Worm (Caenorhabditis elegans) whole organism, L1 larva: ENCODE results near the gene R07A4.4.

Experiments
- C04F5.9 ChIP-seq: sonication (generic microtip); optimal IDR thresholded peaks from 2 replicates; lab custom pipeline; 2016; ENCODE audit warnings: missing genetic modification characterization, missing compliant biosample characterization
- C16A3.4 ChIP-seq: fragments of 150-350 bp; optimal IDR thresholded peaks from 2 replicates; lab custom pipeline; 2014; ENCODE audit warnings: missing biosample characterization, missing genetic modification characterization
- C34B4.2 ChIP-seq: sonication (generic microtip); optimal IDR thresholded peaks from 2 replicates; lab custom pipeline; 2017; ENCODE audit warnings: mild to moderate bottlenecking, missing genetic modification characterization, missing compliant biosample characterization
- F16B12.6 ChIP-seq: fragments of 150-350 bp; optimal IDR thresholded peaks from 2 replicates; lab custom pipeline; 2014; ENCODE audit warnings: missing biosample characterization, missing genetic modification characterization
- Y116A8C.19 ChIP-seq: sonication (generic microtip); optimal IDR thresholded peaks from 2 replicates; lab custom pipeline; 2016; ENCODE audit warnings: missing compliant biosample characterization, missing genetic modification characterization, borderline replicate concordance
- aha-1 ChIP-seq: fragments of 150-350 bp; optimal IDR thresholded peaks from 2 replicates; lab custom pipeline; 2014; ENCODE audit warnings: missing biosample characterization, missing genetic modification characterization
- aly-2 ChIP-seq: fragments of 150-350 bp; optimal IDR thresholded peaks from 2 replicates; lab custom pipeline; 2014; ENCODE audit warnings: missing biosample characterization, missing genetic modification characterization
- ama-1 ChIP-seq: fragments of 150-350 bp; optimal IDR thresholded peaks from 2 replicates; lab custom pipeline; 2014
- ceh-63 ChIP-seq: fragments of 200-800 bp; sonication (Bioruptor generic); optimal IDR thresholded peaks from 2 replicates; lab custom pipeline; 2018; ENCODE audit warnings: mild to moderate bottlenecking, missing genetic modification characterization, missing compliant biosample characterization
- ceh-88 ChIP-seq: fragments of 200-800 bp; sonication (Bioruptor generic); IDR thresholded peaks from 2 replicates; pipeline ENCODE4 v1.3.6; 2022; ENCODE audit warnings: missing genetic modification characterization, missing compliant biosample characterization
- ceh-90 ChIP-seq: sonication (generic microtip); optimal IDR thresholded peaks from 2 replicates; lab custom pipeline; 2016; ENCODE audit warnings: missing genetic modification characterization, missing compliant biosample characterization
- ces-1 ChIP-seq: fragments of 150-350 bp; optimal IDR thresholded peaks from 2 replicates; lab custom pipeline; 2014; ENCODE audit warnings: missing biosample characterization, missing genetic modification reagents, missing genetic modification characterization
- dpl-1 ChIP-seq, 3 experiments: fragments of 150-350 bp in 2 of 3; sonication (generic microtip) in 1 of 3; optimal IDR thresholded peaks; 2 replicates each; lab custom pipeline; 2014 to 2017; ENCODE audit warnings: missing biosample characterization in 3 of 3, missing genetic modification characterization in 3 of 3, missing genetic modification reagents in 3 of 3
- dsc-1 ChIP-seq: sonication (generic microtip); optimal IDR thresholded peaks from 2 replicates; lab custom pipeline; 2016; ENCODE audit warnings: mild to moderate bottlenecking, missing genetic modification characterization, missing compliant biosample characterization
- efl-1 ChIP-seq, 4 experiments: fragments of 150-350 bp; optimal IDR thresholded peaks in 3 of 4; peaks in 1 of 4; 1 replicate in 1 of 4; 2 replicates in 3 of 4; lab custom pipeline; 2014; ENCODE audit warnings: missing biosample characterization in 2 of 4, missing genetic modification characterization in 2 of 4, missing genetic modification reagents in 2 of 4
- efl-3 ChIP-seq: fragments of 200-800 bp; sonication (Bioruptor generic); optimal IDR thresholded peaks from 2 replicates; lab custom pipeline; 2018; ENCODE audit warnings: mild to moderate bottlenecking, missing genetic modification characterization, missing compliant biosample characterization
- egl-13 ChIP-seq: sonication (generic microtip); optimal IDR thresholded peaks from 2 replicates; lab custom pipeline; 2016; ENCODE audit warnings: missing genotype, missing genetic modification reagents, missing genetic modification characterization, missing compliant biosample characterization
- fkh-10 ChIP-seq: sonication (generic microtip); optimal IDR thresholded peaks from 2 replicates; lab custom pipeline; 2017; ENCODE audit warnings: missing biosample characterization, missing genetic modification reagents, missing genetic modification characterization
- fkh-4 ChIP-seq: sonication (generic microtip); optimal IDR thresholded peaks from 2 replicates; lab custom pipeline; 2016; ENCODE audit warnings: missing compliant biosample characterization, missing genetic modification characterization, borderline replicate concordance
- fkh-8 ChIP-seq: sonication (generic microtip); optimal IDR thresholded peaks from 2 replicates; lab custom pipeline; 2016; ENCODE audit warnings: mild to moderate bottlenecking, missing genetic modification characterization, missing compliant biosample characterization
- fos-1 ChIP-seq: fragments of 150-350 bp; optimal IDR thresholded peaks from 2 replicates; lab custom pipeline; 2014; ENCODE audit warnings: missing biosample characterization, missing genetic modification characterization
- grh-1 ChIP-seq: fragments of 200-800 bp; sonication (Bioruptor generic); IDR thresholded peaks from 2 replicates; pipeline ENCODE4 v1.3.6; 2022; ENCODE audit warnings: missing genetic modification reagents, missing genetic modification characterization, missing compliant biosample characterization
- hlh-4 ChIP-seq: sonication (generic microtip); optimal IDR thresholded peaks from 2 replicates; lab custom pipeline; 2016; ENCODE audit warnings: mild to moderate bottlenecking, missing genetic modification characterization, missing compliant biosample characterization
- hpl-2 ChIP-seq: fragments of 150-350 bp; optimal IDR thresholded peaks from 2 replicates; lab custom pipeline; 2014; ENCODE audit warnings: missing biosample characterization, missing genetic modification reagents, missing genetic modification characterization
- irx-1 ChIP-seq: sonication (generic microtip); optimal IDR thresholded peaks from 2 replicates; lab custom pipeline; 2016; ENCODE audit warnings: missing genetic modification characterization, missing compliant biosample characterization
- isw-1 ChIP-seq: fragments of 200-800 bp; sonication (Bioruptor generic); IDR thresholded peaks from 2 replicates; pipeline ENCODE4 v1.3.6; 2022; ENCODE audit warnings: missing genetic modification characterization, missing compliant biosample characterization
- lin-13 ChIP-seq: fragments of 150-350 bp; optimal IDR thresholded peaks from 2 replicates; lab custom pipeline; 2014; ENCODE audit warnings: missing biosample characterization, missing genetic modification reagents, missing genetic modification characterization
- lin-15B ChIP-seq: fragments of 150-350 bp; sonication (generic microtip); optimal IDR thresholded peaks from 3 replicates; lab custom pipeline; 2014; ENCODE audit warnings: missing biosample characterization, missing genetic modification characterization
- lin-35 ChIP-seq, 2 experiments: fragments of 150-350 bp; optimal IDR thresholded peaks; 2 replicates each; lab custom pipeline; 2014; ENCODE audit warnings: missing biosample characterization in 2 of 2, missing genetic modification characterization in 2 of 2, missing genetic modification reagents in 2 of 2
- lsy-2 ChIP-seq, 2 experiments: fragments of 150-350 bp; optimal IDR thresholded peaks; 2 replicates each; lab custom pipeline; 2014; ENCODE audit warnings: missing biosample characterization in 2 of 2, missing genetic modification characterization in 2 of 2
- mef-2 ChIP-seq: fragments of 150-350 bp; optimal IDR thresholded peaks from 2 replicates; lab custom pipeline; 2014; ENCODE audit warnings: missing biosample characterization, missing genetic modification characterization
- mep-1 ChIP-seq: fragments of 150-350 bp; optimal IDR thresholded peaks from 2 replicates; lab custom pipeline; 2014; ENCODE audit warnings: missing biosample characterization, missing genetic modification characterization
- nhr-11 ChIP-seq: fragments of 150-350 bp; optimal IDR thresholded peaks from 2 replicates; lab custom pipeline; 2014; ENCODE audit warnings: missing biosample characterization, missing genetic modification characterization
- nhr-19 ChIP-seq: fragments of 200-800 bp; sonication (Bioruptor generic); conservative IDR thresholded peaks from 2 replicates; pipeline ENCODE4 v1.3.6; 2022; ENCODE audit warnings: missing genetic modification characterization, missing compliant biosample characterization
- nhr-237 ChIP-seq: fragments of 150-350 bp; optimal IDR thresholded peaks from 2 replicates; lab custom pipeline; 2014; ENCODE audit warnings: missing biosample characterization, missing genetic modification characterization
- nhr-28 ChIP-seq: fragments of 150-350 bp; optimal IDR thresholded peaks from 2 replicates; lab custom pipeline; 2014; ENCODE audit warnings: missing biosample characterization, missing genetic modification characterization
- nhr-47 ChIP-seq: sonication (generic microtip); optimal IDR thresholded peaks from 2 replicates; lab custom pipeline; 2016; ENCODE audit warnings: mild to moderate bottlenecking, missing genetic modification characterization, moderate library complexity, missing compliant biosample characterization
- nhr-71 ChIP-seq: sonication (generic microtip); optimal IDR thresholded peaks from 2 replicates; lab custom pipeline; 2016; ENCODE audit warnings: mild to moderate bottlenecking, missing genetic modification characterization, moderate library complexity, missing compliant biosample characterization
- nhr-76 ChIP-seq: sonication (generic microtip); optimal IDR thresholded peaks from 2 replicates; lab custom pipeline; 2017; ENCODE audit warnings: missing biosample characterization, missing genetic modification characterization
- nhr-77 ChIP-seq: fragments of 150-350 bp; optimal IDR thresholded peaks from 2 replicates; lab custom pipeline; 2014; ENCODE audit warnings: missing biosample characterization, missing genetic modification characterization
- nhr-85 ChIP-seq: sonication (generic microtip); peaks from one replicate; lab custom pipeline; 2016; ENCODE audit warnings: missing genetic modification characterization, inconsistent platforms, missing compliant biosample characterization
- pag-3 ChIP-seq: sonication (generic microtip); optimal IDR thresholded peaks from 2 replicates; lab custom pipeline; 2017; ENCODE audit warnings: missing genetic modification characterization, mild to moderate bottlenecking, missing compliant biosample characterization, antibody characterized with exemption, borderline replicate concordance; ENCODE audit not compliant: insufficient read depth
- pax-3 ChIP-seq: fragments of 200-800 bp; sonication (Bioruptor generic); optimal IDR thresholded peaks from 2 replicates; lab custom pipeline; 2018; ENCODE audit warnings: mild to moderate bottlenecking, missing genetic modification characterization, moderate library complexity, missing compliant biosample characterization
- pqm-1 ChIP-seq: sonication (generic microtip); optimal IDR thresholded peaks from 3 replicates; lab custom pipeline; 2017; ENCODE audit warnings: missing biosample characterization, missing genetic modification characterization
- rnt-1 ChIP-seq: sonication (generic microtip); optimal IDR thresholded peaks from 2 replicates; lab custom pipeline; 2016; ENCODE audit warnings: mild to moderate bottlenecking, missing genetic modification characterization, moderate library complexity, missing compliant biosample characterization
- sox-4 ChIP-seq: sonication (generic microtip); optimal IDR thresholded peaks from 2 replicates; lab custom pipeline; 2016; ENCODE audit warnings: missing genetic modification characterization, missing compliant biosample characterization
- sup-37 ChIP-seq: fragments of 200-800 bp; sonication (Bioruptor generic); optimal IDR thresholded peaks from 2 replicates; lab custom pipeline; 2018; ENCODE audit warnings: mild to moderate bottlenecking, missing genetic modification characterization, missing compliant biosample characterization
- swsn-7 ChIP-seq: sonication (generic microtip); optimal IDR thresholded peaks from 2 replicates; lab custom pipeline; 2016; ENCODE audit warnings: missing genetic modification characterization, missing compliant biosample characterization
- unc-30 ChIP-seq: sonication (generic microtip); optimal IDR thresholded peaks from 2 replicates; lab custom pipeline; 2017; ENCODE audit warnings: missing biosample characterization, missing genetic modification characterization
- unc-62 ChIP-seq: fragments of 150-350 bp; optimal IDR thresholded peaks from 2 replicates; lab custom pipeline; 2014; ENCODE audit warnings: missing biosample characterization, missing genetic modification reagents, missing genetic modification characterization
- xbp-1 ChIP-seq: sonication (generic microtip); optimal IDR thresholded peaks from 2 replicates; lab custom pipeline; 2016; ENCODE audit warnings: missing genetic modification characterization, missing compliant biosample characterization
- zag-1 ChIP-seq: fragments of 150-350 bp; optimal IDR thresholded peaks from 2 replicates; lab custom pipeline; 2014; ENCODE audit warnings: missing biosample characterization, missing genetic modification characterization
- zip-4 ChIP-seq: fragments of 200-800 bp; sonication (Bioruptor generic); optimal IDR thresholded peaks from 2 replicates; lab custom pipeline; 2018; ENCODE audit warnings: mild to moderate bottlenecking, missing genetic modification characterization, moderate library complexity, missing compliant biosample characterization
- ztf-11 ChIP-seq, 2 experiments: sonication (generic microtip); optimal IDR thresholded peaks; 2 replicates each; lab custom pipeline; 2016 to 2017; ENCODE audit warnings: missing genetic modification characterization in 2 of 2, missing biosample characterization in 1 of 2, missing compliant biosample characterization in 1 of 2
- ztf-4 ChIP-seq: fragments of 150-350 bp; optimal IDR thresholded peaks from 2 replicates; lab custom pipeline; 2014; ENCODE audit warnings: missing biosample characterization, missing genetic modification characterization

The R07A4.4 gene

DNA sequence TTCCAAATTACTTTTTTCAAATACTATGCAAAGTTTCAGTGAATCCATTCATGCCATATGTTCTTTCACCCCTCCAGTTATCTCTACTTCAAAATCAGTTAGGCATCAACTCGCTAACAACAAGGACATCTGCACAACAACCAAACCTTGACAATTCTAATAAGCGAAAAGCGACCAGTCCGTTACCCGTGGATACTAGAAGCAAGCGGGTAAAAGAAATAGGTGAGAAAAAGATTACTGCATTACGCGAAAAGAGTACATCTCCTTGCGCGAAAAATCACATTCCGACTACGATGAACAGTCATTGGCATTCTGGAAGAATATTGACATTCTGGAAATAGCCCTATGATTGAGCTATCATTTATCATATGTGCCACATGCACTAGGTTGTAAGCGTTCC lies 1.3 kb downstream of the R07A4.4 start (continued):
- no peak for TF ChIP-seq sup-37 (GFP tag; lab: Kevin White, UChicago)
- TF ChIP-seq pqm-1: no peak
- TF ChIP-seq ama-1 (lab: Kevin White, UChicago): no peak
- no peak for TF ChIP-seq ces-1
- TF ChIP-seq aha-1 (tag; lab: Kevin White, UChicago): no peak
- TF ChIP-seq ztf-4 (tag; lab: Kevin White, UChicago): no peak
- peak; percentile 39 for TF ChIP-seq dsc-1 (tag; lab: Kevin White, UChicago)
- TF ChIP-seq lin-13 (GFP tag; lab: Kevin White, UChicago): no peak
- TF ChIP-seq C04F5.9 (tag; lab: Kevin White, UChicago): no peak
- TF ChIP-seq mef-2 (tag; lab: Kevin White, UChicago): no peak
- no peak for TF ChIP-seq egl-13 (tag; lab: Kevin White, UChicago)
- TF ChIP-seq irx-1 (tag; lab: Kevin White, UChicago): no peak
- no peak for TF ChIP-seq swsn-7 (tag; lab: Kevin White, UChicago)
- TF ChIP-seq ztf-11 (tag; optimal IDR thresholded peaks at IDR 0.05; lab: Kevin White, UChicago): no peak
- peak; percentile 55 for TF ChIP-seq nhr-47 (tag; lab: Kevin White, UChicago)
- TF ChIP-seq xbp-1 (tag; lab: Kevin White, UChicago): no peak
- peak; percentile 59 for TF ChIP-seq fkh-8 (tag; lab: Kevin White, UChicago)
- no peak for TF ChIP-seq unc-62 (GFP tag; lab: Kevin White, UChicago)
- no peak for TF ChIP-seq grh-1 (GFP tag; lab: Robert Waterston, UW)
- TF ChIP-seq unc-30 (tag; lab: Kevin White, UChicago): no peak
- TF ChIP-seq sox-4: peak; percentile 41
- TF ChIP-seq pax-3 (tag; lab: Kevin White, UChicago): no peak
- TF ChIP-seq nhr-11 (tag; lab: Kevin White, UChicago): no peak
- no peak for TF ChIP-seq nhr-77 (tag; lab: Kevin White, UChicago)
- no peak for TF ChIP-seq lin-35 (GFP tag; optimal IDR thresholded peaks at IDR 0.05; lab: Kevin White, UChicago)
- TF ChIP-seq pag-3 (tag; lab: Kevin White, UChicago): no peak
- TF ChIP-seq mep-1 (tag; lab: Kevin White, UChicago): no peak
- TF ChIP-seq rnt-1 (tag; lab: Kevin White, UChicago): peak; percentile 2
- TF ChIP-seq ceh-63 (GFP tag; lab: Kevin White, UChicago): no peak
- TF ChIP-seq nhr-237 (tag; lab: Kevin White, UChicago): no peak
- no peak for TF ChIP-seq ceh-90 (tag; lab: Kevin White, UChicago)
- TF ChIP-seq nhr-85 (tag; lab: Kevin White, UChicago): peak; percentile 2
- TF ChIP-seq fkh-4: no peak
- TF ChIP-seq zip-4 (GFP tag; lab: Kevin White, UChicago): no peak
- peak; percentile 6 for TF ChIP-seq nhr-71
- TF ChIP-seq nhr-28 (tag; lab: Kevin White, UChicago): no peak
- peak; percentile 39 for TF ChIP-seq C16A3.4 (tag; lab: Kevin White, UChicago)
- no peak for TF ChIP-seq nhr-76 (tag; lab: Kevin White, UChicago)
- no peak for TF ChIP-seq ceh-88 (GFP tag; lab: Robert Waterston, UW)
- no peak for TF ChIP-seq hlh-4 (tag; lab: Kevin White, UChicago)
- no peak for TF ChIP-seq lin-15B (tag; lab: Kevin White, UChicago)
- TF ChIP-seq efl-3 (GFP tag; lab: Kevin White, UChicago): no peak
- TF ChIP-seq Y116A8C.19: no peak
- peak; percentile 6 for TF ChIP-seq fos-1 (tag; lab: Kevin White, UChicago)
- TF ChIP-seq nhr-19: no peak
- no peak for TF ChIP-seq aly-2 (tag; lab: Kevin White, UChicago)
- no peak for TF ChIP-seq isw-1 (GFP tag; lab: Robert Waterston, UW)
- TF ChIP-seq dpl-1 (GFP tag; optimal IDR thresholded peaks at IDR 0.05; lab: Kevin White, UChicago): no peak
- TF ChIP-seq zag-1: no peak
- no peak for TF ChIP-seq C34B4.2 (tag; lab: Kevin White, UChicago)
- peak in 1 of 2 experiments; percentile 32 for TF ChIP-seq lsy-2 (tag; optimal IDR thresholded peaks at IDR 0.05; lab: Kevin White, UChicago)
- no peak for TF ChIP-seq fkh-10 (GFP tag; lab: Kevin White, UChicago)
- TF ChIP-seq hpl-2 (GFP tag; lab: Kevin White, UChicago): no peak
- no peak for TF ChIP-seq F16B12.6
- TF ChIP-seq efl-1 (optimal IDR thresholded peaks at IDR 0.05; lab: Kevin White, UChicago): no peak
- TF ChIP-seq efl-1 (GFP tag; optimal IDR thresholded peaks at IDR 0.05 in 1 of 2; lab: Kevin White, UChicago): no peak
